Worm (Caenorhabditis elegans): Measurements from ENCODE around the gene msp-56.

msp-56 gene

DNA sequence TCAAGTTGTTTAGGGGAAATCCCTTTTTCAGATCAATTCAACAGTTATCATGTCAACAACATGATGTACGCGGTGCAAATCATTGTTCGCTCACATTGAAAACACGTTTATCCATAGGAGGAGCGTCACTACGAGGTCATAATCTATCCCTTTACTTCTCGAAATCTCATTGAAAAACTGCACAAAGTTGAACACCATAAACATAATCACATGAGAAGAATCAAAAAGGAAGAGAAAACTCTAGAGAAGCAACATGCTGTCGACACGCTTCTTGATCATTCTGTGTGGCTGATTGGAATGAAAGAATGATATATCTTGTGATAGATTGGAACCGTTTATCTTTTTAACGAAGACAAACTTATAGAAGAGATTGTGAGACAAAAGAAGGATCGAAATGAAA is 26.6 kb downstream of the msp-56 start (continued):
- TF ChIP-seq nhr-237 (tag; optimal IDR thresholded peaks at IDR 0.05) (no peak), mdl-1 (tag; optimal IDR thresholded peaks at IDR 0.05) (peak in 1 of 2 experiments; percentile 64), ceh-88 (GFP tag; IDR thresholded peaks at IDR 0.05) (0 out of 2 replicates have a peak, but pooled peaks have one; percentile 21), isw-1 (GFP tag; IDR thresholded peaks at IDR 0.05) (no peak), lin-35 (GFP tag; optimal IDR thresholded peaks at IDR 0.05) (peak in 1 of 2 experiments; percentile 74), nhr-85 (tag) (peak; percentile 98), ztf-4 (tag; optimal IDR thresholded peaks at IDR 0.05) (peak; percentile 62), alr-1 (tag; optimal IDR thresholded peaks at IDR 0.05; ENCODE audit: borderline replicate concordance) (no peak), zag-1 (tag; optimal IDR thresholded peaks at IDR 0.05) (no peak), mep-1 (tag; optimal IDR thresholded peaks at IDR 0.05) (peak; percentile 53), fos-1 (tag; optimal IDR thresholded peaks at IDR 0.05) (no peak), dpl-1 (GFP tag; optimal IDR thresholded peaks at IDR 0.05) (peak in 1 of 3 experiments; percentile 28), unc-30 (tag; optimal IDR thresholded peaks at IDR 0.05) (no peak), C34B4.2 (tag; optimal IDR thresholded peaks at IDR 0.05) (no peak), hlh-17 (GFP tag; optimal IDR thresholded peaks at IDR 0.05; ENCODE audit: borderline replicate concordance) (no peak), mab-9 (GFP tag; IDR thresholded peaks at IDR 0.05) (no peak), unc-62 (GFP tag; optimal IDR thresholded peaks at IDR 0.05) (no peak), hpl-2 (GFP tag; optimal IDR thresholded peaks at IDR 0.05) (no peak), nhr-77 (tag; optimal IDR thresholded peaks at IDR 0.05) (no peak), ama-1 (optimal IDR thresholded peaks at IDR 0.05) (no peak), aly-2 (tag; optimal IDR thresholded peaks at IDR 0.05) (no peak), vab-15 (tag; optimal IDR thresholded peaks at IDR 0.05) (no peak), nhr-19 (GFP tag; conservative IDR thresholded peaks at IDR 0.05) (peak; percentile 87), aha-1 (tag; optimal IDR thresholded peaks at IDR 0.05) (no peak), lin-14 (GFP tag; optimal IDR thresholded peaks at IDR 0.05) (peak; percentile 84), ceh-63 (GFP tag; optimal IDR thresholded peaks at IDR 0.05) (no peak), ets-5 (GFP tag; IDR thresholded peaks at IDR 0.05) (no peak), swsn-7 (tag; optimal IDR thresholded peaks at IDR 0.05) (no peak), sup-37 (GFP tag; optimal IDR thresholded peaks at IDR 0.05) (no peak), ceh-82 (tag; optimal IDR thresholded peaks at IDR 0.05) (no peak), lin-15B (tag; optimal IDR thresholded peaks at IDR 0.05) (no peak), sox-4 (tag; optimal IDR thresholded peaks at IDR 0.05) (no peak)

- TF ChIP-seq nhr-20 (tag; optimal IDR thresholded peaks at IDR 0.05) (no peak), lin-14 (GFP tag; optimal IDR thresholded peaks at IDR 0.05) (peak; percentile 31), nhr-77 (tag; optimal IDR thresholded peaks at IDR 0.05) (peak; percentile 16), tbx-2 (tag; optimal IDR thresholded peaks at IDR 0.05) (peak; percentile 45)
Measured at ce11 chrIV:9869344-9869743, 28.0 kb downstream of the msp-56 start.

DNA sequence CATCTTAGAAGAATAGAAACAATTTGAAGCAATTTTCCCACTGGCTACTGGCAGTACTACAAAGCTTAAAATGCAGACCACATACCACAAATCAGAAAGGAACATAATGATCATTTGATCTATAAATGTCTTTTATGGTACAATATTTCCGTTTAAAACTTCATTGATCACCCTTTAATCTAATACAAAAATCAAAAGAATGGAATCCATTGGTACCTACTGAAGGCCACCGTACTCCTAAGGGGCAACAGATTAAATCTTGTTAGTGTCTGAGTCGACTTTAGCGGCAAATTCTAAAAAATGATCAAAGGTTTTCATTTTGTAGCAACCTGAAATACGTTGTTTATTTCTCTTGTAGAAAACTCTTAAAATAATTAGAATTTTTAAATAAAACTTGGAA is 30.9 kb downstream of the msp-56 start:
- TF ChIP-seq ceh-88 (GFP tag; IDR thresholded peaks at IDR 0.05) (no peak), lin-39 (tag; optimal IDR thresholded peaks at IDR 0.05) (no peak), nhr-28 (tag; optimal IDR thresholded peaks at IDR 0.05) (no peak), nhr-20 (tag; optimal IDR thresholded peaks at IDR 0.05) (peak; percentile 52), snpc-4 (tag; optimal IDR thresholded peaks at IDR 0.05) (no peak), tbx-2 (tag; optimal IDR thresholded peaks at IDR 0.05) (no peak), nhr-85 (tag) (peak; percentile 86), blmp-1 (tag; optimal IDR thresholded peaks at IDR 0.05) (no peak), zip-4 (GFP tag; optimal IDR thresholded peaks at IDR 0.05) (no peak), lin-13 (GFP tag; optimal IDR thresholded peaks at IDR 0.05) (no peak), swsn-7 (tag; optimal IDR thresholded peaks at IDR 0.05) (no peak), efl-1 (optimal IDR thresholded peaks at IDR 0.05) (no peak), efl-1 (GFP tag; optimal IDR thresholded peaks at IDR 0.05 in 1 of 2) (peak in 1 of 2 experiments; percentile 53), hlh-4 (tag; optimal IDR thresholded peaks at IDR 0.05) (no peak), nhr-77 (tag; optimal IDR thresholded peaks at IDR 0.05) (no peak), nhr-90 (tag; optimal IDR thresholded peaks at IDR 0.05; ENCODE audit: poor library complexity) (no peak), nhr-237 (tag; optimal IDR thresholded peaks at IDR 0.05) (no peak), mep-1 (tag; optimal IDR thresholded peaks at IDR 0.05) (no peak), ztf-4 (tag; optimal IDR thresholded peaks at IDR 0.05) (no peak), lin-15B (tag; optimal IDR thresholded peaks at IDR 0.05) (no peak), grh-1 (GFP tag; IDR thresholded peaks at IDR 0.05) (no peak), C16A3.4 (tag; optimal IDR thresholded peaks at IDR 0.05) (no peak), sup-37 (GFP tag; optimal IDR thresholded peaks at IDR 0.05) (no peak), zag-1 (tag; optimal IDR thresholded peaks at IDR 0.05) (no peak), ztf-11 (tag; optimal IDR thresholded peaks at IDR 0.05) (no peak), rnt-1 (tag; optimal IDR thresholded peaks at IDR 0.05) (no peak), pax-3 (tag; optimal IDR thresholded peaks at IDR 0.05) (no peak), ets-5 (GFP tag; IDR thresholded peaks at IDR 0.05) (no peak), ama-1 (optimal IDR thresholded peaks at IDR 0.05) (no peak), unc-30 (tag; optimal IDR thresholded peaks at IDR 0.05) (no peak)

Data from whole organism, L1 larva.